Worm (Caenorhabditis elegans) whole organism, late embryonic: ENCODE measurements around the gene fbxa-154.

Experiments
- C08G9.2 ChIP-seq: sonication (generic microtip); optimal IDR thresholded peaks from 2 replicates; lab custom pipeline; 2016; ENCODE audit warnings: mild to moderate bottlenecking, missing genetic modification characterization, moderate library complexity, missing compliant biosample characterization
- K02D7.2 ChIP-seq: sonication (generic microtip); optimal IDR thresholded peaks from 2 replicates; lab custom pipeline; 2017; ENCODE audit warnings: mild to moderate bottlenecking, missing genetic modification characterization, missing compliant biosample characterization
- T23F11.4 ChIP-seq: fragments of 200-800 bp; sonication (Bioruptor generic); optimal IDR thresholded peaks from 2 replicates; lab custom pipeline; 2018; ENCODE audit warnings: mild to moderate bottlenecking, missing genetic modification characterization, missing compliant biosample characterization
- Y22D7AL.16 ChIP-seq: sonication (generic microtip); optimal IDR thresholded peaks from 2 replicates; lab custom pipeline; 2016; ENCODE audit warnings: missing genetic modification characterization, missing compliant biosample characterization
- ahr-1 ChIP-seq: sonication (generic microtip); optimal IDR thresholded peaks from 2 replicates; lab custom pipeline; 2016; ENCODE audit warnings: missing genetic modification characterization, missing compliant biosample characterization
- ama-1 ChIP-seq: fragments of 150-350 bp; optimal IDR thresholded peaks from 2 replicates; lab custom pipeline; 2014
- ceh-14 ChIP-seq: sonication (generic microtip); optimal IDR thresholded peaks from 2 replicates; lab custom pipeline; 2016; ENCODE audit warnings: missing genotype, missing genetic modification characterization, missing compliant biosample characterization
- ceh-19 ChIP-seq: fragments of 200-800 bp; sonication (Bioruptor generic); optimal IDR thresholded peaks from 2 replicates; lab custom pipeline; 2018; ENCODE audit warnings: mild to moderate bottlenecking, missing genetic modification characterization, missing compliant biosample characterization
- ceh-24 ChIP-seq: sonication (generic microtip); optimal IDR thresholded peaks from 2 replicates; lab custom pipeline; 2016; ENCODE audit warnings: mild to moderate bottlenecking, missing genetic modification characterization, missing compliant biosample characterization
- ceh-30 ChIP-seq: fragments of 150-350 bp; optimal IDR thresholded peaks from 2 replicates; lab custom pipeline; 2014; ENCODE audit warnings: missing biosample characterization, missing genetic modification characterization
- ceh-34 ChIP-seq: sonication (generic microtip); optimal IDR thresholded peaks from 2 replicates; lab custom pipeline; 2016; ENCODE audit warnings: mild to moderate bottlenecking, missing genetic modification characterization, missing compliant biosample characterization
- ceh-45 ChIP-seq: fragments of 200-800 bp; sonication (Bioruptor generic); IDR thresholded peaks from 2 replicates; pipeline ENCODE4 v1.3.6; 2022; ENCODE audit warnings: missing genetic modification reagents, missing genetic modification characterization, missing compliant biosample characterization
- dmd-4 ChIP-seq: sonication (generic microtip); optimal IDR thresholded peaks from 2 replicates; lab custom pipeline; 2016; ENCODE audit warnings: borderline replicate concordance, missing genetic modification characterization, missing compliant biosample characterization
- dve-1 ChIP-seq: sonication (generic microtip); optimal IDR thresholded peaks from 2 replicates; lab custom pipeline; 2017; ENCODE audit warnings: antibody characterized with exemption, mild to moderate bottlenecking, missing genetic modification characterization, missing compliant biosample characterization
- elt-2 ChIP-seq: sonication (generic microtip); optimal IDR thresholded peaks from 2 replicates; lab custom pipeline; 2016; ENCODE audit warnings: missing genetic modification reagents, missing genetic modification characterization, missing compliant biosample characterization
- elt-4 ChIP-seq: sonication (generic microtip); optimal IDR thresholded peaks from 2 replicates; lab custom pipeline; 2016; ENCODE audit warnings: missing genetic modification characterization, missing compliant biosample characterization
- eyg-1 ChIP-seq: sonication (generic microtip); optimal IDR thresholded peaks from 2 replicates; lab custom pipeline; 2016; ENCODE audit warnings: missing genotype, missing genetic modification characterization, missing compliant biosample characterization
- fkh-6 ChIP-seq: sonication (generic microtip); optimal IDR thresholded peaks from 2 replicates; lab custom pipeline; 2016; ENCODE audit warnings: missing genetic modification characterization, missing compliant biosample characterization
- gmeb-2 ChIP-seq: sonication (generic microtip); optimal IDR thresholded peaks from 2 replicates; lab custom pipeline; 2016; ENCODE audit warnings: missing genetic modification characterization, inconsistent platforms, missing compliant biosample characterization
- hlh-6 ChIP-seq: sonication (generic microtip); optimal IDR thresholded peaks from 2 replicates; lab custom pipeline; 2016; ENCODE audit warnings: missing genotype, missing genetic modification characterization, missing compliant biosample characterization
- hlh-8 ChIP-seq: sonication (generic microtip); optimal IDR thresholded peaks from 2 replicates; lab custom pipeline; 2016; ENCODE audit warnings: missing genotype, missing genetic modification characterization, missing compliant biosample characterization
- lim-6 ChIP-seq: sonication (generic microtip); optimal IDR thresholded peaks from 2 replicates; lab custom pipeline; 2016; ENCODE audit warnings: missing genetic modification characterization, missing compliant biosample characterization
- lin-11 ChIP-seq: fragments of 200-800 bp; sonication (Bioruptor generic); optimal IDR thresholded peaks from 2 replicates; lab custom pipeline; 2018; ENCODE audit warnings: mild to moderate bottlenecking, missing genetic modification characterization, missing compliant biosample characterization
- madf-2 ChIP-seq: sonication (generic microtip); optimal IDR thresholded peaks from 2 replicates; lab custom pipeline; 2017; ENCODE audit warnings: missing genetic modification characterization, missing compliant biosample characterization
- nfya-1 ChIP-seq: sonication (generic microtip); optimal IDR thresholded peaks from 2 replicates; lab custom pipeline; 2017; ENCODE audit warnings: missing genetic modification characterization, mild to moderate bottlenecking, missing compliant biosample characterization, antibody characterized with exemption, moderate library complexity
- nhr-11 ChIP-seq: fragments of 150-350 bp; optimal IDR thresholded peaks from 2 replicates; lab custom pipeline; 2014; ENCODE audit warnings: missing biosample characterization, missing genetic modification characterization
- nhr-232 ChIP-seq: sonication (generic microtip); optimal IDR thresholded peaks from 2 replicates; lab custom pipeline; 2016; ENCODE audit warnings: missing genetic modification characterization, missing compliant biosample characterization
- npax-4 ChIP-seq: sonication (generic microtip); optimal IDR thresholded peaks from 2 replicates; lab custom pipeline; 2016; ENCODE audit warnings: missing genetic modification characterization, missing compliant biosample characterization
- pat-9 ChIP-seq: fragments of 200-800 bp; sonication (Bioruptor generic); optimal IDR thresholded peaks from 2 replicates; lab custom pipeline; 2018; ENCODE audit warnings: mild to moderate bottlenecking, missing genetic modification characterization, moderate library complexity, missing compliant biosample characterization
- pha-4 ChIP-seq: fragments of 150-350 bp; optimal IDR thresholded peaks from 2 replicates; lab custom pipeline; 2018; ENCODE audit warnings: missing biosample characterization, missing genetic modification reagents, missing genetic modification characterization
- pqm-1 ChIP-seq: sonication (generic microtip); optimal IDR thresholded peaks from 2 replicates; lab custom pipeline; 2016; ENCODE audit warnings: missing genetic modification characterization, missing compliant biosample characterization
- ref-2 ChIP-seq: sonication (generic microtip); optimal IDR thresholded peaks from 2 replicates; lab custom pipeline; 2016; ENCODE audit warnings: missing genetic modification characterization, missing compliant biosample characterization
- sdc-2 ChIP-seq: sonication (generic microtip); optimal IDR thresholded peaks from 2 replicates; lab custom pipeline; 2016; ENCODE audit warnings: missing genotype, missing genetic modification characterization, missing compliant biosample characterization
- sox-2 ChIP-seq: fragments of 200-800 bp; sonication (Bioruptor generic); IDR thresholded peaks from 2 replicates; pipeline ENCODE4 v1.3.6; 2022; ENCODE audit warnings: missing genetic modification reagents, missing genetic modification characterization, missing compliant biosample characterization
- sox-4 ChIP-seq: sonication (generic microtip); optimal IDR thresholded peaks from 2 replicates; lab custom pipeline; 2017; ENCODE audit warnings: mild to moderate bottlenecking, missing genetic modification characterization, inconsistent platforms, missing compliant biosample characterization
- syd-9 ChIP-seq: sonication (generic microtip); optimal IDR thresholded peaks from 2 replicates; lab custom pipeline; 2016; ENCODE audit warnings: mild to moderate bottlenecking, missing genetic modification characterization, moderate library complexity, missing compliant biosample characterization
- tbx-2 ChIP-seq: sonication (generic microtip); optimal IDR thresholded peaks from 2 replicates; lab custom pipeline; 2016; ENCODE audit warnings: missing genetic modification characterization, missing compliant biosample characterization
- tbx-7 ChIP-seq: sonication (generic microtip); optimal IDR thresholded peaks from 2 replicates; lab custom pipeline; 2016; ENCODE audit warnings: missing genotype, missing genetic modification characterization, missing compliant biosample characterization
- ttx-3 ChIP-seq: sonication (generic microtip); optimal IDR thresholded peaks from 2 replicates; lab custom pipeline; 2016; ENCODE audit warnings: missing genetic modification reagents, missing genetic modification characterization, missing compliant biosample characterization
- unc-55 ChIP-seq: sonication (generic microtip); optimal IDR thresholded peaks from 2 replicates; lab custom pipeline; 2017; ENCODE audit warnings: missing biosample characterization, missing genetic modification reagents, missing genetic modification characterization
- unc-86 ChIP-seq: sonication (generic microtip); optimal IDR thresholded peaks from 2 replicates; lab custom pipeline; 2016; ENCODE audit warnings: missing genetic modification characterization, missing compliant biosample characterization

fbxa-154 gene

ce11 chrV:15563985-15564384, 41.0 kb downstream of the fbxa-154 start:
- TF ChIP-seq elt-2 = peak; percentile 40
- TF ChIP-seq dmd-4 (tag; lab: Kevin White, UChicago) = no peak

ce11 chrV:15563477-15563876, 41.5 kb downstream of the fbxa-154 start:
- no peak for TF ChIP-seq ama-1
- no peak for TF ChIP-seq ceh-30 (tag; lab: Kevin White, UChicago)
- TF ChIP-seq, all 69 proteins: peak for 0

ce11 chrV:15562541-15562940, 42.4 kb downstream of the fbxa-154 start:
- TF ChIP-seq nfya-1 = peak; percentile 62
- TF ChIP-seq ref-2 (tag; lab: Kevin White, UChicago) = no peak
- no peak for TF ChIP-seq nhr-11
- TF ChIP-seq syd-9 = no peak
- TF ChIP-seq unc-86 (tag; lab: Kevin White, UChicago) = no peak
- TF ChIP-seq sdc-2 (tag; lab: Kevin White, UChicago) = no peak

- no peak for TF ChIP-seq Y22D7AL.16 (tag; lab: Kevin White, UChicago)
- no peak for TF ChIP-seq elt-2
- no peak for TF ChIP-seq ttx-3
- TF ChIP-seq elt-4 (tag; lab: Kevin White, UChicago) = no peak
- TF ChIP-seq pha-4 = no peak
- TF ChIP-seq hlh-8 (tag; lab: Kevin White, UChicago) = no peak
- no peak for TF ChIP-seq ceh-30 (tag; lab: Kevin White, UChicago)
- no peak for TF ChIP-seq pqm-1 (tag; lab: Kevin White, UChicago)
- no peak for TF ChIP-seq sox-2 (GFP tag; lab: Robert Waterston, UW)
- TF ChIP-seq eyg-1 (tag; lab: Kevin White, UChicago) = no peak
- TF ChIP-seq madf-2 = no peak
- TF ChIP-seq ahr-1 (tag; lab: Kevin White, UChicago) = no peak
- TF ChIP-seq dve-1 (tag; lab: Kevin White, UChicago) = no peak
- no peak for TF ChIP-seq ceh-19
- TF ChIP-seq ref-2 (tag; lab: Kevin White, UChicago) = no peak
- no peak for TF ChIP-seq unc-55 (GFP tag; lab: Kevin White, UChicago)
- no peak for TF ChIP-seq gmeb-2
- TF ChIP-seq ceh-24 = no peak
- TF ChIP-seq, all 69 proteins: peak for 0
These were observed 45.2 kb downstream of the fbxa-154 start for ce11 chrV:15559729-15560128.

- TF ChIP-seq tbx-7 (tag; lab: Kevin White, UChicago) (no peak), madf-2 (no peak), ahr-1 (tag; lab: Kevin White, UChicago) (no peak), dve-1 (tag; lab: Kevin White, UChicago) (no peak), T23F11.4 (no peak), eyg-1 (tag; lab: Kevin White, UChicago) (no peak), ceh-30 (tag; lab: Kevin White, UChicago) (no peak), ttx-3 (no peak), sdc-2 (tag; lab: Kevin White, UChicago) (no peak), ceh-34 (no peak), pha-4 (no peak), ceh-14 (tag; lab: Kevin White, UChicago) (no peak), fkh-6 (no peak), pqm-1 (tag; lab: Kevin White, UChicago) (no peak), ceh-45 (no peak), C08G9.2 (tag; lab: Kevin White, UChicago) (no peak), K02D7.2 (tag; lab: Kevin White, UChicago) (no peak)
- TF ChIP-seq, all 69 proteins: peak for 0
These were observed 45.9 kb downstream of the fbxa-154 start, which contains the start of gene acr-18 for ce11 chrV:15559047-15559446. Gene acr-18 (minus strand): TSS chrV:15559147.

ce11 chrV:15553869-15554268, 51.1 kb downstream of the fbxa-154 start:
- no peak for TF ChIP-seq dmd-4 (tag; lab: Kevin White, UChicago)
- TF ChIP-seq npax-4 (tag; lab: Kevin White, UChicago) = peak; percentile 6
- peak; percentile 25 for TF ChIP-seq C08G9.2 (tag; lab: Kevin White, UChicago)
- peak; percentile 71 for TF ChIP-seq hlh-6 (tag; lab: Kevin White, UChicago)
- no peak for TF ChIP-seq elt-4 (tag; lab: Kevin White, UChicago)
- TF ChIP-seq K02D7.2 (tag; lab: Kevin White, UChicago) = peak; percentile 38
- TF ChIP-seq madf-2 = no peak
- TF ChIP-seq ttx-3 = peak; percentile 23
- TF ChIP-seq sox-4 (tag; lab: Kevin White, UChicago) = peak; percentile 44
- TF ChIP-seq fkh-6 = no peak
- peak; percentile 48 for TF ChIP-seq elt-2
- no peak for TF ChIP-seq unc-86 (tag; lab: Kevin White, UChicago)
- peak; percentile 43 for TF ChIP-seq nhr-232 (tag; lab: Kevin White, UChicago)
- TF ChIP-seq ceh-19 = peak; percentile 25
- TF ChIP-seq pat-9 (tag; lab: Kevin White, UChicago) = peak; percentile 27
- TF ChIP-seq lin-11 (tag; lab: Kevin White, UChicago) = peak; percentile 15
- no peak for TF ChIP-seq lim-6 (tag; lab: Kevin White, UChicago)
- no peak for TF ChIP-seq ceh-30 (tag; lab: Kevin White, UChicago)
- TF ChIP-seq tbx-2 (tag; lab: Kevin White, UChicago) = no peak
- TF ChIP-seq dve-1 (tag; lab: Kevin White, UChicago) = peak; percentile 1
- no peak for TF ChIP-seq hlh-8 (tag; lab: Kevin White, UChicago)
- no peak for TF ChIP-seq nfya-1
